Fruit fly (Drosophila melanogaster): Measurements from ENCODE around the gene Tmem43.

Tmem43 gene

DNA sequence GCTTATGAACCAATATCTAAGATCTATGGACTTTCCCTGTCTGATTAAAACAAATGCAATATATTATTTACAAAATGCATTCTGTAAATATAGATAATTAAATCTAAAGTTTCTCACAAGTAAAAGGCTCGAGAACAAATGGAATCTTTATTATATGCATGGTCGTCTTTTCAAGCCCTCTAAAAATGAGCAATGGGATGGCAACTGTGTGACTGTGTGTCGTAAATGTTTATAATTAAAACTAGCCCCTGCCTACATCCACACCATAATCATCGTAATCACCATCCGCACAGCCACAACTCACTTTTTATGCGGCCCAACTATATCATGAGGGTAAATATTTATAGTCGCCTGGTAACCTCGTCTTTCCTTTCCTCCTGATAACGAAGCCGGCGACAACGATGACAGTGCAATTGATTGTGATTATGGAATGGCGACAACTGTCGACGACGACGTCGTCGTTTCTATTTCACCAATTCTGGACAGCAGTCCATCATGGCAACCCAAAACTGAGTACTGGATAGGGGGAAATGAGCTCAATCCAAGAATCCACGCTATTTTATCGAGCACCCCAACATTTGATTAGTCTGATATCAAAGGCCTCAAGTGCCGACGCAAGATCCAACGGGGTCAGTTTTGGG is 49.1 kb downstream of the Tmem43 start (continued):
- peak; percentile 64 for TF ChIP-seq sd (tag; optimal IDR thresholded peaks at IDR 0.05)
- TF ChIP-seq HmgZ (tag; optimal IDR thresholded peaks at IDR 0.05) = no peak
- TF ChIP-seq pfk (GFP tag; optimal IDR thresholded peaks at IDR 0.05) = peak; percentile 45
- no peak for TF ChIP-seq CG8359 (GFP tag; optimal IDR thresholded peaks at IDR 0.05; ENCODE audit: borderline replicate concordance)
- peak; percentile 2 for TF ChIP-seq gcm (GFP tag; optimal IDR thresholded peaks at IDR 0.05)
- TF ChIP-seq ham (GFP tag; IDR thresholded peaks at IDR 0.05) = no peak
- TF ChIP-seq Ets65A (GFP tag) = no peak
- TF ChIP-seq CG2678 (tag; optimal IDR thresholded peaks at IDR 0.05) = peak; percentile 52
- TF ChIP-seq Bdp1 (GFP tag; optimal IDR thresholded peaks at IDR 0.05) = no peak
- TF ChIP-seq CG9932 (GFP tag; IDR thresholded peaks at IDR 0.05) = no peak
- TF ChIP-seq sna (GFP tag; IDR thresholded peaks at IDR 0.05; ENCODE audit: partially characterized antibody) = no peak
- TF ChIP-seq CG7987 (GFP tag; optimal IDR thresholded peaks at IDR 0.05) = peak; percentile 16
- TF ChIP-seq CG4360 (GFP tag; IDR thresholded peaks at IDR 0.05) = no peak
- no peak for TF ChIP-seq mld (GFP tag; IDR thresholded peaks at IDR 0.05; ENCODE audit: partially characterized antibody)
- no peak for TF ChIP-seq Sin3A (optimal IDR thresholded peaks at IDR 0.05)
- TF ChIP-seq nmo (GFP tag; optimal IDR thresholded peaks at IDR 0.05) = no peak
- no peak for TF ChIP-seq CG12104 (GFP tag; optimal IDR thresholded peaks at IDR 0.05)
- TF ChIP-seq gcm2 (GFP tag; optimal IDR thresholded peaks at IDR 0.05) = no peak
- TF ChIP-seq BEAF-32 (GFP tag; optimal IDR thresholded peaks at IDR 0.05) = no peak
- no peak for TF ChIP-seq sc (optimal IDR thresholded peaks at IDR 0.05)
- TF ChIP-seq sc (GFP tag; optimal IDR thresholded peaks at IDR 0.05) = no peak
- no peak for TF ChIP-seq knrl (GFP tag; IDR thresholded peaks at IDR 0.05; ENCODE audit: partially characterized antibody)
- TF ChIP-seq Bteb2 (GFP tag; optimal IDR thresholded peaks at IDR 0.05) = no peak
- TF ChIP-seq CG13894 (tag; optimal IDR thresholded peaks at IDR 0.05) = peak; percentile 56
- TF ChIP-seq hkb (optimal IDR thresholded peaks at IDR 0.05) = no peak
- TF ChIP-seq hkb (GFP tag; IDR thresholded peaks at IDR 0.05) = no peak
- TF ChIP-seq lov (optimal IDR thresholded peaks at IDR 0.05) = no peak
- no peak for TF ChIP-seq lov (GFP tag; IDR thresholded peaks at IDR 0.05)
- no peak for TF ChIP-seq CG18619 (GFP tag; optimal IDR thresholded peaks at IDR 0.05)
- TF ChIP-seq CG7372 (GFP tag; IDR thresholded peaks at IDR 0.05) = no peak
- TF ChIP-seq kah (GFP tag; optimal IDR thresholded peaks at IDR 0.05) = no peak
- TF ChIP-seq Hmx (GFP tag; optimal IDR thresholded peaks at IDR 0.05) = no peak
- no peak for TF ChIP-seq CG30403 (GFP tag; optimal IDR thresholded peaks at IDR 0.05)
- no peak for TF ChIP-seq Antp (GFP tag; optimal IDR thresholded peaks at IDR 0.05)
- TF ChIP-seq grn (GFP tag; optimal IDR thresholded peaks at IDR 0.05) = peak; percentile 95
- no peak for TF ChIP-seq CG3838 (GFP tag; optimal IDR thresholded peaks at IDR 0.05)
- TF ChIP-seq Awh (GFP tag; IDR thresholded peaks at IDR 0.05) = no peak
- no peak for TF ChIP-seq mam (GFP tag; optimal IDR thresholded peaks at IDR 0.05)
- TF ChIP-seq nom (GFP tag; optimal IDR thresholded peaks at IDR 0.05) = no peak
- TF ChIP-seq BtbVII (GFP tag; optimal IDR thresholded peaks at IDR 0.05) = no peak
- TF ChIP-seq pita (GFP tag; optimal IDR thresholded peaks at IDR 0.05) = no peak
- no peak for TF ChIP-seq cg (GFP tag; optimal IDR thresholded peaks at IDR 0.05)
- TF ChIP-seq br (optimal IDR thresholded peaks at IDR 0.05) = no peak
- TF ChIP-seq CG10321 (GFP tag; IDR thresholded peaks at IDR 0.05) = no peak
- TF ChIP-seq Dad (GFP tag; optimal IDR thresholded peaks at IDR 0.05) = no peak
- TF ChIP-seq Spps (tag; optimal IDR thresholded peaks at IDR 0.05) = no peak
